Fruit fly (Drosophila melanogaster): Measurements from ENCODE around the gene Inx2.
A peak's percentile ranks its signal among the peaks of the same experiment; 100 is the strongest.

Gene Inx2

dm6 chrX:6973340-6973739, 25.1 kb upstream of the Inx2 start, which contains the start of gene CG3040 (continued):
- TF ChIP-seq CG10959 (GFP tag; IDR thresholded peaks at IDR 0.05) (no peak), CG3726 (GFP tag; IDR thresholded peaks at IDR 0.05) (no peak), CG3847 (GFP tag; IDR thresholded peaks at IDR 0.05) (peak; percentile 43), tx (GFP tag; optimal IDR thresholded peaks at IDR 0.05) (no peak), CG2889 (GFP tag; IDR thresholded peaks at IDR 0.05) (no peak), crp (GFP tag; optimal IDR thresholded peaks at IDR 0.05) (peak in 1 of 2 experiments; percentile 69), CG12071 (GFP tag; optimal IDR thresholded peaks at IDR 0.05) (no peak), CG7786 (GFP tag; optimal IDR thresholded peaks at IDR 0.05) (peak; percentile 4), CG34224 (GFP tag; IDR thresholded peaks at IDR 0.05; ENCODE audit: partially characterized antibody) (no peak), pzg (GFP tag; optimal IDR thresholded peaks at IDR 0.05) (peak; percentile 82), Hr39 (optimal IDR thresholded peaks at IDR 0.05) (no peak), CG11560 (tag; IDR thresholded peaks at IDR 0.05) (no peak), rib (GFP tag; IDR thresholded peaks at IDR 0.05) (no peak), Meics (GFP tag; optimal IDR thresholded peaks at IDR 0.05) (peak; percentile 27), corto (GFP tag; optimal IDR thresholded peaks at IDR 0.05) (no peak), onecut (GFP tag; IDR thresholded peaks at IDR 0.05) (no peak), CG13296 (GFP tag; optimal IDR thresholded peaks at IDR 0.05) (peak; percentile 9), CG15011 (GFP tag; optimal IDR thresholded peaks at IDR 0.05) (no peak), CG10366 (GFP tag; IDR thresholded peaks at IDR 0.05) (peak; percentile 39; the same call in 1 of the 2 replicates), CG10209 (GFP tag; optimal IDR thresholded peaks at IDR 0.05) (no peak), D19B (GFP tag; optimal IDR thresholded peaks at IDR 0.05) (no peak), CG2678 (tag; optimal IDR thresholded peaks at IDR 0.05) (peak; percentile 39), wor (GFP tag; IDR thresholded peaks at IDR 0.05) (no peak), Drgx (GFP tag; IDR thresholded peaks at IDR 0.05) (no peak), kay (GFP tag; optimal IDR thresholded peaks at IDR 0.05) (no peak), ap (GFP tag; IDR thresholded peaks at IDR 0.05) (no peak), tgo (GFP tag; IDR thresholded peaks at IDR 0.05) (no peak), CG2116 (GFP tag; optimal IDR thresholded peaks at IDR 0.05) (peak; percentile 13), lola (GFP tag; optimal IDR thresholded peaks at IDR 0.05) (no peak), NC2α (GFP tag; optimal IDR thresholded peaks at IDR 0.05) (no peak), cg (GFP tag; optimal IDR thresholded peaks at IDR 0.05) (no peak), chn (GFP tag; optimal IDR thresholded peaks at IDR 0.05) (peak; percentile 13), CG2199 (GFP tag; IDR thresholded peaks at IDR 0.05) (no peak), sens (GFP tag) (peak; percentile 46), CG3163 (GFP tag; optimal IDR thresholded peaks at IDR 0.05) (peak; percentile 7), dmrt99B (tag; optimal IDR thresholded peaks at IDR 0.05) (peak; percentile 37), zen (tag; optimal IDR thresholded peaks at IDR 0.05) (peak; percentile 31), CG14014 (GFP tag; IDR thresholded peaks at IDR 0.05) (0 out of 2 replicates have a peak, but pooled peaks have one; percentile 19), CG9437 (GFP tag; optimal IDR thresholded peaks at IDR 0.05) (no peak), CG4730 (GFP tag; IDR thresholded peaks at IDR 0.05) (no peak), tll (GFP tag; optimal IDR thresholded peaks at IDR 0.05) (no peak), Dll (GFP tag; IDR thresholded peaks at IDR 0.05; ENCODE audit: partially characterized antibody) (no peak), CG16779 (GFP tag; IDR thresholded peaks at IDR 0.05) (no peak), fd64A (GFP tag; optimal IDR thresholded peaks at IDR 0.05) (no peak), sr (GFP tag; IDR thresholded peaks at IDR 0.05) (no peak), CG10979 (tag; optimal IDR thresholded peaks at IDR 0.05) (peak; percentile 16), Adf1 (GFP tag; IDR thresholded peaks at IDR 0.05) (no peak), Dip2 (GFP tag; IDR thresholded peaks at IDR 0.05) (no peak), lbe (GFP tag; optimal IDR thresholded peaks at IDR 0.05) (no peak), jumu (GFP tag; optimal IDR thresholded peaks at IDR 0.05) (no peak), CG7372 (GFP tag; IDR thresholded peaks at IDR 0.05) (no peak), CG17568 (GFP tag; optimal IDR thresholded peaks at IDR 0.05) (peak; percentile 32)
